Fruit fly (Drosophila melanogaster) whole organism, pupa: Measurements from ENCODE around the gene Gr85a.

Source experiments
- CG12605 ChIP-seq: fragments of 200-800 bp; sonication (Bioruptor generic); IDR thresholded peaks from 2 replicates; pipeline ENCODE4 v1.3.6; 2022; ENCODE audit warnings: missing biosample characterization, missing genetic modification characterization
- CG14655 ChIP-seq: fragments of 200-800 bp; sonication (Bioruptor generic); optimal IDR thresholded peaks from 3 replicates; lab custom pipeline; 2017; ENCODE audit warnings: mild to moderate bottlenecking, missing biosample characterization, missing genetic modification reagents, missing genetic modification characterization
- CG17806 ChIP-seq: fragments of 200-800 bp; sonication (Bioruptor generic); optimal IDR thresholded peaks from 2 replicates; lab custom pipeline; 2018; ENCODE audit warnings: missing biosample characterization, mild to moderate bottlenecking, missing genetic modification characterization, moderate library complexity
- CG32121 ChIP-seq: fragments of 200-800 bp; sonication (Bioruptor generic); IDR thresholded peaks from 2 replicates; pipeline ENCODE4 v1.3.6; 2022; ENCODE audit warnings: missing biosample characterization, missing genetic modification characterization
- CG8301 ChIP-seq: fragments of 200-800 bp; sonication (Bioruptor generic); optimal IDR thresholded peaks from 2 replicates; lab custom pipeline; 2018; ENCODE audit warnings: missing biosample characterization, mild to moderate bottlenecking, missing genetic modification characterization
- Pif1B ChIP-seq: fragments of 200-800 bp; sonication (Bioruptor generic); optimal IDR thresholded peaks from 3 replicates; lab custom pipeline; 2016; ENCODE audit warnings: missing biosample characterization, missing genetic modification characterization

dm6 chr3R:9977494-9977893 lies 19.1 kb downstream of the Gr85a start:
- no peak for TF ChIP-seq CG12605 (GFP tag; lab: Robert Waterston, UW)
- no peak for TF ChIP-seq CG14655 (GFP tag; lab: Kevin White, UChicago)
- no peak for TF ChIP-seq CG32121 (GFP tag; lab: Robert Waterston, UW)
- no peak for TF ChIP-seq CG8301 (tag; lab: Kevin White, UChicago)
- TF ChIP-seq CG17806 (tag; lab: Kevin White, UChicago), result no peak
- TF ChIP-seq Pif1B (GFP tag; lab: Kevin White, UChicago), result no peak
